Fruit fly (Drosophila melanogaster) whole organism, embryonic: ENCODE results near the gene Ugt35D1.

Experiments
- Aef1 ChIP-seq: fragments of 200-800 bp; sonication (Bioruptor generic); IDR thresholded peaks from 3 replicates; pipeline ENCODE4 v1.3.6; 2022; ENCODE audit warnings: missing biosample characterization, missing genetic modification characterization
- B-H2 ChIP-seq: fragments of 200-800 bp; sonication (Bioruptor generic); optimal IDR thresholded peaks from 2 replicates; lab custom pipeline; 2018; ENCODE audit warnings: missing biosample characterization, mild to moderate bottlenecking, missing genetic modification characterization
- CG10565 ChIP-seq: fragments of 200-800 bp; sonication (Bioruptor generic); optimal IDR thresholded peaks from 3 replicates; lab custom pipeline; 2016; ENCODE audit warnings: missing biosample characterization, mild to moderate bottlenecking, missing genetic modification characterization
- CG11723 ChIP-seq: fragments of 200-800 bp; sonication (Bioruptor generic); optimal IDR thresholded peaks from 2 replicates; lab custom pipeline; 2017; ENCODE audit warnings: missing biosample characterization, mild to moderate bottlenecking, missing genetic modification characterization
- CG12942 ChIP-seq: fragments of 200-800 bp; sonication (Bioruptor generic); optimal IDR thresholded peaks from 3 replicates; lab custom pipeline; 2016; ENCODE audit warnings: missing biosample characterization, missing genetic modification characterization
- CG13123 ChIP-seq: fragments of 200-800 bp; sonication (Bioruptor generic); optimal IDR thresholded peaks from 2 replicates; lab custom pipeline; 2016; ENCODE audit warnings: missing biosample characterization, missing genetic modification characterization
- CG15269 ChIP-seq: fragments of 200-800 bp; sonication (Bioruptor generic); optimal IDR thresholded peaks from 2 replicates; lab custom pipeline; 2018; ENCODE audit warnings: missing biosample characterization, mild to moderate bottlenecking, missing genetic modification characterization, moderate library complexity
- CG31388 ChIP-seq: fragments of 200-800 bp; sonication (Bioruptor generic); optimal IDR thresholded peaks from 2 replicates; lab custom pipeline; 2016; ENCODE audit warnings: missing biosample characterization, missing genetic modification characterization
- CG32772 ChIP-seq: fragments of 200-800 bp; sonication (Bioruptor generic); IDR thresholded peaks from 2 replicates; pipeline ENCODE4 v1.3.6; 2022; ENCODE audit warnings: missing biosample characterization, missing genetic modification characterization
- CG7839 ChIP-seq: fragments of 200-800 bp; sonication (Bioruptor generic); optimal IDR thresholded peaks from 3 replicates; lab custom pipeline; 2018; ENCODE audit warnings: missing biosample characterization, mild to moderate bottlenecking, missing genetic modification characterization, moderate library complexity
- CG7987 ChIP-seq: fragments of 200-800 bp; sonication (Bioruptor generic); optimal IDR thresholded peaks from 2 replicates; lab custom pipeline; 2018; ENCODE audit warnings: missing biosample characterization, mild to moderate bottlenecking, missing genetic modification characterization, moderate library complexity
- CG8359 ChIP-seq: fragments of 200-800 bp; sonication (Bioruptor generic); optimal IDR thresholded peaks from 2 replicates; lab custom pipeline; 2017; ENCODE audit warnings: missing biosample characterization, mild to moderate bottlenecking, missing genetic modification characterization, borderline replicate concordance
- D ChIP-seq, 2 experiments: fragments of 200-800 bp in 1 of 2; fragments of >200 bp in 1 of 2; sonication (Bioruptor generic) in 1 of 2; optimal IDR thresholded peaks; 2 replicates in 1 of 2; 3 replicates in 1 of 2; lab custom pipeline; 2017; ENCODE audit warnings: mild to moderate bottlenecking in 1 of 2, missing biosample characterization in 1 of 2, missing genetic modification characterization in 1 of 2, missing genetic modification reagents in 1 of 2
- D19A ChIP-seq: fragments of 200-800 bp; optimal IDR thresholded peaks from 3 replicates; lab custom pipeline; 2019; ENCODE audit warnings: missing biosample characterization, mild to moderate bottlenecking, missing genetic modification characterization, moderate library complexity
- E2f1 ChIP-seq: fragments of 200-800 bp; sonication (Bioruptor generic); IDR thresholded peaks from 2 replicates; pipeline ENCODE4 v1.3.6; 2022; ENCODE audit warnings: missing biosample characterization, missing genetic modification characterization
- E2f2 ChIP-seq: fragments of 200-800 bp; sonication (Bioruptor generic); IDR thresholded peaks from 2 replicates; pipeline ENCODE4 v1.3.6; 2022; ENCODE audit warnings: missing biosample characterization, missing genetic modification characterization
- Hand ChIP-seq: fragments of 200-800 bp; sonication (Bioruptor generic); optimal IDR thresholded peaks from 2 replicates; lab custom pipeline; 2017; ENCODE audit warnings: mild to moderate bottlenecking, missing biosample characterization, missing genetic modification reagents, missing genetic modification characterization
- Hey ChIP-seq: fragments of 200-800 bp; sonication (Bioruptor generic); optimal IDR thresholded peaks from 3 replicates; lab custom pipeline; 2018; ENCODE audit warnings: missing biosample characterization, mild to moderate bottlenecking, missing genetic modification characterization
- Hmr ChIP-seq: fragments of 200-800 bp; sonication (Bioruptor generic); optimal IDR thresholded peaks from 3 replicates; lab custom pipeline; 2017; ENCODE audit warnings: mild to moderate bottlenecking, missing biosample characterization, missing genetic modification reagents, missing genetic modification characterization
- Hr39 ChIP-seq: fragments of >200 bp; optimal IDR thresholded peaks from 2 replicates; lab custom pipeline; 2017
- Hr78 ChIP-seq, 2 experiments: fragments of 200-800 bp in 1 of 2; fragments of >200 bp in 1 of 2; sonication (Bioruptor generic) in 1 of 2; optimal IDR thresholded peaks; 2 replicates each; lab custom pipeline; 2017 to 2019; ENCODE audit warnings: missing biosample characterization in 2 of 2, missing genetic modification characterization in 2 of 2, mild to moderate bottlenecking in 1 of 2, moderate library complexity in 1 of 2
- Rx ChIP-seq: fragments of 200-800 bp; sonication (Bioruptor generic); IDR thresholded peaks from 2 replicates; pipeline ENCODE4 v1.3.6; 2022; ENCODE audit warnings: missing biosample characterization, missing genetic modification characterization
- Side ChIP-seq: fragments of 200-800 bp; sonication (Bioruptor generic); optimal IDR thresholded peaks from 2 replicates; lab custom pipeline; 2016; ENCODE audit warnings: missing biosample characterization, missing genetic modification characterization
- Sry-δ ChIP-seq: fragments of 200-800 bp; sonication (Bioruptor generic); optimal IDR thresholded peaks from 2 replicates; lab custom pipeline; 2016; ENCODE audit warnings: missing biosample characterization, missing genetic modification characterization
- Ssrp ChIP-seq: fragments of 200-800 bp; sonication (Bioruptor generic); optimal IDR thresholded peaks from 2 replicates; lab custom pipeline; 2018; ENCODE audit warnings: missing biosample characterization, mild to moderate bottlenecking, missing genetic modification characterization, moderate library complexity
- TFAM ChIP-seq: fragments of 200-800 bp; sonication (Bioruptor generic); optimal IDR thresholded peaks from 2 replicates; lab custom pipeline; 2017; ENCODE audit warnings: missing biosample characterization, missing genetic modification characterization, inconsistent platforms
- amos ChIP-seq: fragments of 200-800 bp; sonication (Bioruptor generic); IDR thresholded peaks from 2 replicates; pipeline ENCODE4 v1.3.6; 2022; ENCODE audit warnings: missing biosample characterization, missing genetic modification characterization; ENCODE audit not compliant: partially characterized antibody
- ase ChIP-seq: fragments of 200-800 bp; sonication (Bioruptor generic); IDR thresholded peaks from 3 replicates; pipeline ENCODE4 v1.3.6; 2022; ENCODE audit warnings: missing biosample characterization, missing genetic modification characterization
- cg ChIP-seq: fragments of 200-800 bp; sonication (Bioruptor generic); optimal IDR thresholded peaks from 3 replicates; lab custom pipeline; 2019; ENCODE audit warnings: missing biosample characterization, mild to moderate bottlenecking, missing genetic modification characterization, moderate library complexity
- chif ChIP-seq, 2 experiments: fragments of 200-800 bp; sonication (Bioruptor generic); optimal IDR thresholded peaks; 3 replicates each; lab custom pipeline; 2016; ENCODE audit warnings: missing biosample characterization in 2 of 2, missing genetic modification characterization in 2 of 2
- chinmo ChIP-seq: fragments of 200-800 bp; sonication (Bioruptor generic); IDR thresholded peaks from 4 replicates; pipeline ENCODE4 v1.3.6; 2022; ENCODE audit warnings: missing biosample characterization, missing genetic modification characterization; ENCODE audit not compliant: partially characterized antibody
- danr ChIP-seq: fragments of 200-800 bp; sonication (Bioruptor generic); IDR thresholded peaks from 2 replicates; pipeline ENCODE4 v1.3.6; 2022; ENCODE audit warnings: missing biosample characterization, missing genetic modification characterization
- fu2 ChIP-seq: fragments of 200-800 bp; sonication (Bioruptor generic); optimal IDR thresholded peaks from 2 replicates; lab custom pipeline; 2016; ENCODE audit warnings: missing biosample characterization, missing genetic modification characterization
- gcm2 ChIP-seq: fragments of 200-800 bp; sonication (Bioruptor generic); optimal IDR thresholded peaks from 2 replicates; lab custom pipeline; 2016; ENCODE audit warnings: missing biosample characterization, missing genetic modification characterization
- ind ChIP-seq: fragments of 200-800 bp; sonication (Bioruptor generic); optimal IDR thresholded peaks from 3 replicates; lab custom pipeline; 2016; ENCODE audit warnings: missing biosample characterization, missing genetic modification characterization
- jing ChIP-seq: fragments of 200-800 bp; sonication (Bioruptor generic); optimal IDR thresholded peaks from 2 replicates; lab custom pipeline; 2018; ENCODE audit warnings: missing biosample characterization, mild to moderate bottlenecking, missing genetic modification characterization
- nerfin-1 ChIP-seq: fragments of 200-800 bp; sonication (Bioruptor generic); optimal IDR thresholded peaks from 3 replicates; lab custom pipeline; 2019; ENCODE audit warnings: missing biosample characterization, mild to moderate bottlenecking, missing genetic modification characterization, moderate library complexity
- oc ChIP-seq: fragments of 200-800 bp; sonication (Bioruptor generic); optimal IDR thresholded peaks from 2 replicates; lab custom pipeline; 2018; ENCODE audit warnings: missing biosample characterization, mild to moderate bottlenecking, missing genetic modification characterization, moderate library complexity
- pho ChIP-seq: fragments of 200-800 bp; sonication (Bioruptor generic); optimal IDR thresholded peaks from 2 replicates; lab custom pipeline; 2016; ENCODE audit warnings: missing biosample characterization, missing genetic modification characterization
- phol ChIP-seq: fragments of 200-800 bp; sonication (Bioruptor generic); optimal IDR thresholded peaks from 3 replicates; lab custom pipeline; 2018; ENCODE audit warnings: missing biosample characterization, mild to moderate bottlenecking, missing genetic modification characterization, moderate library complexity
- prd ChIP-seq, 3 experiments: fragments of >200 bp in 2 of 3; fragments of 200-800 bp in 1 of 3; sonication (Bioruptor generic) in 1 of 3; optimal IDR thresholded peaks in 2 of 3; IDR thresholded peaks in 1 of 3; 2 replicates in 2 of 3; 3 replicates in 1 of 3; pipeline versions ENCODE4 v1.3.6 to Lab custom; 2017 to 2022; ENCODE audit warnings: missing biosample characterization in 1 of 3, missing genetic modification characterization in 1 of 3
- sc ChIP-seq, 3 experiments: fragments of >200 bp in 2 of 3; fragments of 200-800 bp in 1 of 3; sonication (Bioruptor generic) in 1 of 3; optimal IDR thresholded peaks; 2 replicates in 2 of 3; 3 replicates in 1 of 3; lab custom pipeline; 2017; ENCODE audit warnings: mild to moderate bottlenecking in 1 of 3, missing biosample characterization in 1 of 3, missing genetic modification characterization in 1 of 3, missing genetic modification reagents in 1 of 3
- scrt ChIP-seq: fragments of 200-800 bp; sonication (Bioruptor generic); optimal IDR thresholded peaks from 2 replicates; lab custom pipeline; 2018; ENCODE audit warnings: missing biosample characterization, mild to moderate bottlenecking, missing genetic modification characterization, moderate library complexity
- toy ChIP-seq: fragments of 200-800 bp; sonication (Bioruptor generic); IDR thresholded peaks from 2 replicates; pipeline ENCODE4 v1.3.6; 2022; ENCODE audit warnings: missing biosample characterization, missing genetic modification characterization
- wdn ChIP-seq: fragments of 200-800 bp; sonication (Bioruptor generic); IDR thresholded peaks from 2 replicates; pipeline ENCODE4 v1.3.6; 2022; ENCODE audit warnings: missing biosample characterization, missing genetic modification characterization
- zen2 ChIP-seq: fragments of 200-800 bp; sonication (Bioruptor generic); IDR thresholded peaks from 3 replicates; pipeline ENCODE4 v1.3.6; 2022; ENCODE audit warnings: missing biosample characterization, missing genetic modification characterization; ENCODE audit not compliant: partially characterized antibody

Ugt35D1 gene

dm6 chr3R:31404499-31405276 is 9.6 kb upstream of the Ugt35D1 start, which contains the start of gene Gprk2 (continued):
- peak; percentile 99 for TF ChIP-seq scrt
- peak; percentile 96 for TF ChIP-seq E2f2 (GFP tag; lab: Robert Waterston, UW)
- TF ChIP-seq CG31388 (GFP tag; lab: Kevin White, UChicago), result peak; percentile 100
- TF ChIP-seq Ssrp (tag; lab: Kevin White, UChicago), result peak; percentile 100
- TF ChIP-seq sc (optimal IDR thresholded peaks at IDR 0.05; lab: Kevin White, UChicago), result no peak
- TF ChIP-seq sc (GFP tag; optimal IDR thresholded peaks at IDR 0.05; lab: Kevin White, UChicago), result peak; percentile 100
- peak; percentile 99 for TF ChIP-seq CG11723 (GFP tag; lab: Kevin White, UChicago)
- TF ChIP-seq Hr78 (GFP tag; optimal IDR thresholded peaks at IDR 0.05; lab: Kevin White, UChicago), result peak in 1 of 2 experiments; percentile 97
- peak; percentile 100 for TF ChIP-seq Hmr (GFP tag; lab: Kevin White, UChicago)
- TF ChIP-seq Aef1 (GFP tag; lab: Robert Waterston, UW), result peak; percentile 100
- TF ChIP-seq chif (GFP tag; optimal IDR thresholded peaks at IDR 0.05; lab: Kevin White, UChicago), result peak; percentile 100
- TF ChIP-seq oc (tag; lab: Kevin White, UChicago), result peak; percentile 100
- peak; percentile 100 for TF ChIP-seq danr (GFP tag; lab: Robert Waterston, UW)
- TF ChIP-seq Sry-δ (GFP tag; lab: Kevin White, UChicago), result peak; percentile 86
- no peak for TF ChIP-seq zen2
- peak; percentile 100 for TF ChIP-seq Rx (GFP tag; lab: Robert Waterston, UW)
- no peak for TF ChIP-seq Hr39 (lab: Kevin White, UChicago)
- peak; percentile 100 for TF ChIP-seq jing (GFP tag; lab: Kevin White, UChicago)
- TF ChIP-seq ind (GFP tag; lab: Kevin White, UChicago), result peak; percentile 100
- peak; percentile 100 for TF ChIP-seq CG15269
- peak; percentile 100 for TF ChIP-seq CG12942
- peak; percentile 96 for TF ChIP-seq CG8359 (GFP tag; lab: Kevin White, UChicago)
- TF ChIP-seq ase (GFP tag; lab: Robert Waterston, UW), result peak; percentile 100
- peak; percentile 97 for TF ChIP-seq TFAM (GFP tag; lab: Kevin White, UChicago)
- no peak for TF ChIP-seq amos
- TF ChIP-seq CG7839 (tag; lab: Kevin White, UChicago), result peak; percentile 100
- TF ChIP-seq toy (GFP tag; lab: Robert Waterston, UW), result peak; percentile 99
- no peak for TF ChIP-seq prd (optimal IDR thresholded peaks at IDR 0.05; lab: Kevin White, UChicago)
- peak; percentile 100 for TF ChIP-seq prd (GFP tag; IDR thresholded peaks at IDR 0.05; lab: Robert Waterston, UW)
- TF ChIP-seq Side (GFP tag; lab: Kevin White, UChicago), result peak; percentile 100
- peak; percentile 99 for TF ChIP-seq CG13123 (GFP tag; lab: Kevin White, UChicago)
- TF ChIP-seq CG7987 (GFP tag; lab: Kevin White, UChicago), result peak; percentile 99
- peak; percentile 100 for TF ChIP-seq wdn (GFP tag; lab: Robert Waterston, UW)
- peak; percentile 88 for TF ChIP-seq B-H2 (GFP tag; lab: Kevin White, UChicago)
- TF ChIP-seq Hand (GFP tag; lab: Kevin White, UChicago), result peak; percentile 99
- peak; percentile 99 for TF ChIP-seq gcm2 (GFP tag; lab: Kevin White, UChicago)
- TF ChIP-seq phol (tag; lab: Kevin White, UChicago), result peak; percentile 99
- peak; percentile 99 for TF ChIP-seq nerfin-1
- peak; percentile 100 for TF ChIP-seq pho (GFP tag; lab: Kevin White, UChicago)
- TF ChIP-seq D19A (tag; lab: Kevin White, UChicago), result peak; percentile 99
- peak; percentile 100 for TF ChIP-seq E2f1 (GFP tag; lab: Robert Waterston, UW)
- peak; percentile 100 for TF ChIP-seq fu2 (GFP tag; lab: Kevin White, UChicago)
- peak; percentile 99 for TF ChIP-seq CG10565 (GFP tag; lab: Kevin White, UChicago)
- TF ChIP-seq chinmo, result no peak
- no peak for TF ChIP-seq cg (GFP tag; lab: Kevin White, UChicago)
- TF ChIP-seq Hey, result peak; percentile 97
- TF ChIP-seq CG32772 (GFP tag; lab: Robert Waterston, UW), result peak; percentile 100
- TF ChIP-seq D (optimal IDR thresholded peaks at IDR 0.05; lab: Kevin White, UChicago), result peak; percentile 9
- peak; percentile 100 for TF ChIP-seq D (GFP tag; optimal IDR thresholded peaks at IDR 0.05; lab: Kevin White, UChicago)
